Fruit fly (Drosophila melanogaster) whole organism, embryonic: ENCODE measurements around the gene CG1910.

Experiments used
- Dad ChIP-seq: fragments of 200-800 bp; sonication (Bioruptor generic); optimal IDR thresholded peaks from 3 replicates; lab custom pipeline; 2016; ENCODE audit warnings: missing biosample characterization, missing genetic modification characterization
- br ChIP-seq: fragments of >200 bp; optimal IDR thresholded peaks from 2 replicates; lab custom pipeline; 2017
- en ChIP-seq: fragments of 200-800 bp; sonication (Bioruptor generic); optimal IDR thresholded peaks from 2 replicates; lab custom pipeline; 2016; ENCODE audit warnings: missing biosample characterization, missing genetic modification characterization
- zfh2 ChIP-seq: fragments of 200-800 bp; sonication (Bioruptor generic); optimal IDR thresholded peaks from 2 replicates; lab custom pipeline; 2016; ENCODE audit warnings: missing biosample characterization, missing genetic modification characterization

- no peak for TF ChIP-seq zfh2
- TF ChIP-seq Dad (GFP tag; lab: Kevin White, UChicago) = no peak
- no peak for TF ChIP-seq en
- no peak for TF ChIP-seq br (lab: Kevin White, UChicago)
These were observed 31.2 kb upstream of the CG1910 start for dm6 chr3R:31716265-31716664.
